Fruit fly (Drosophila melanogaster): ENCODE data around the gene CG33922.

- TF ChIP-seq CG8478 (optimal IDR thresholded peaks at IDR 0.05) (no peak), sqz (GFP tag; optimal IDR thresholded peaks at IDR 0.05) (no peak), CG2875 (GFP tag; optimal IDR thresholded peaks at IDR 0.05) (no peak), CG7928 (GFP tag; optimal IDR thresholded peaks at IDR 0.05) (no peak), prd (optimal IDR thresholded peaks at IDR 0.05) (no peak), prd (GFP tag; IDR thresholded peaks at IDR 0.05) (no peak), CG16813 (GFP tag; IDR thresholded peaks at IDR 0.05; ENCODE audit: partially characterized antibody) (no peak), fd96Cb (tag; optimal IDR thresholded peaks at IDR 0.05) (no peak), CG7745 (tag; optimal IDR thresholded peaks at IDR 0.05) (no peak), CHES-1-like (GFP tag; optimal IDR thresholded peaks at IDR 0.05) (no peak), CG3995 (GFP tag; optimal IDR thresholded peaks at IDR 0.05) (no peak), pho (GFP tag; optimal IDR thresholded peaks at IDR 0.05) (no peak), CG18764 (GFP tag; optimal IDR thresholded peaks at IDR 0.05) (no peak), ttk (GFP tag; IDR thresholded peaks at IDR 0.05) (no peak)
Observed at dm6 chr2L:1333828-1334227, 10.1 kb downstream of the CG33922 start, which contains the start of gene CG5440.

All from whole organism, embryonic.